Worm (Caenorhabditis elegans): ENCODE measurements around the gene phat-8.

- TF ChIP-seq nfya-1 (tag; optimal IDR thresholded peaks at IDR 0.05) (no peak), ceh-2 (tag; optimal IDR thresholded peaks at IDR 0.05) (no peak), unc-86 (tag; optimal IDR thresholded peaks at IDR 0.05) (no peak), odd-2 (tag; optimal IDR thresholded peaks at IDR 0.05) (no peak), hlh-15 (tag; optimal IDR thresholded peaks at IDR 0.05) (no peak), mec-3 (tag; optimal IDR thresholded peaks at IDR 0.05; ENCODE audit: borderline replicate concordance) (no peak), sox-4 (tag; optimal IDR thresholded peaks at IDR 0.05) (no peak), tbx-2 (tag; optimal IDR thresholded peaks at IDR 0.05) (no peak), madf-2 (tag; optimal IDR thresholded peaks at IDR 0.05) (no peak), ceh-6 (GFP tag; optimal IDR thresholded peaks at IDR 0.05) (no peak)
These were observed 18.3 kb downstream of the phat-8 start, which contains the start of gene T21B4.15 for ce11 chrII:12489903-12490302.
